Fruit fly (Drosophila melanogaster) whole organism, wandering third instar larva: ENCODE data around the gene CG13250.
A peak's percentile ranks its signal among the peaks of the same experiment; 100 is the strongest.

Experiments used
- Abd-B ChIP-seq: fragments of >200 bp; optimal IDR thresholded peaks from 2 replicates; lab custom pipeline; 2017; ENCODE audit warnings: missing biosample characterization, missing genetic modification characterization
- CG32264 ChIP-seq: fragments of 200-800 bp; sonication (Bioruptor generic); optimal IDR thresholded peaks from 2 replicates; lab custom pipeline; 2016; ENCODE audit warnings: missing biosample characterization, missing genetic modification characterization
- CG9705 ChIP-seq: fragments of 200-800 bp; sonication (Bioruptor generic); optimal IDR thresholded peaks from 2 replicates; lab custom pipeline; 2018; ENCODE audit warnings: missing biosample characterization, mild to moderate bottlenecking, missing genetic modification characterization
- CrebA ChIP-seq: fragments of 200-800 bp; sonication (Bioruptor generic); optimal IDR thresholded peaks from 2 replicates; lab custom pipeline; 2016; ENCODE audit warnings: missing biosample characterization, mild to moderate bottlenecking, missing genetic modification characterization, borderline replicate concordance
- Dfd ChIP-seq: fragments of >200 bp; optimal IDR thresholded peaks from 2 replicates; lab custom pipeline; 2017; ENCODE audit warnings: missing biosample characterization, missing genetic modification characterization
- GATAd ChIP-seq: sonication (Bioruptor generic); optimal IDR thresholded peaks from 2 replicates; lab custom pipeline; 2016; ENCODE audit warnings: missing biosample characterization, missing genetic modification characterization
- HLH106 ChIP-seq: fragments of 200-800 bp; optimal IDR thresholded peaks from 3 replicates; lab custom pipeline; 2019; ENCODE audit warnings: missing biosample characterization, mild to moderate bottlenecking, missing genetic modification characterization, moderate library complexity
- Hnf4 ChIP-seq: fragments of 200-800 bp; sonication (Bioruptor generic); optimal IDR thresholded peaks from 2 replicates; lab custom pipeline; 2016; ENCODE audit warnings: missing biosample characterization, mild to moderate bottlenecking, missing genetic modification characterization
- Hr83 ChIP-seq: fragments of 200-300 bp; sonication (Bioruptor generic); optimal IDR thresholded peaks from 2 replicates; lab custom pipeline; 2016; ENCODE audit warnings: missing biosample characterization, mild to moderate bottlenecking, missing genetic modification characterization, moderate library complexity; ENCODE audit not compliant: poor library complexity, severe bottlenecking
- Jra ChIP-seq: sonication (Bioruptor generic); optimal IDR thresholded peaks from 2 replicates; lab custom pipeline; 2016; ENCODE audit warnings: missing biosample characterization, missing genetic modification characterization
- Mio ChIP-seq: sonication (Bioruptor generic); optimal IDR thresholded peaks from 2 replicates; lab custom pipeline; 2016; ENCODE audit warnings: missing biosample characterization, missing genetic modification characterization
- N ChIP-seq: fragments of >200 bp; optimal IDR thresholded peaks from 2 replicates; lab custom pipeline; 2018; ENCODE audit warnings: missing biosample characterization, missing external identifiers, missing genetic modification characterization
- OdsH ChIP-seq: fragments of 200-800 bp; sonication (Bioruptor generic); optimal IDR thresholded peaks from 2 replicates; lab custom pipeline; 2016; ENCODE audit warnings: missing biosample characterization, mild to moderate bottlenecking, missing genetic modification characterization
- Rel ChIP-seq, 2 experiments: fragments of 200-800 bp; sonication (Bioruptor generic) in 1 of 2; optimal IDR thresholded peaks; 2 replicates in 1 of 2; 3 replicates in 1 of 2; lab custom pipeline; 2016 to 2019; ENCODE audit warnings: mild to moderate bottlenecking in 2 of 2, missing biosample characterization in 2 of 2, missing genetic modification characterization in 2 of 2, moderate library complexity in 1 of 2
- Sp1 ChIP-seq: fragments of 200-800 bp; sonication (Bioruptor generic); optimal IDR thresholded peaks from 3 replicates; lab custom pipeline; 2019; ENCODE audit warnings: missing biosample characterization, mild to moderate bottlenecking, missing genetic modification characterization, moderate library complexity
- br ChIP-seq: fragments of 200-800 bp; sonication (Bioruptor generic); optimal IDR thresholded peaks from 2 replicates; lab custom pipeline; 2016; ENCODE audit warnings: missing biosample characterization, missing genetic modification characterization
- brk ChIP-seq: fragments of 200-800 bp; sonication (Bioruptor generic); optimal IDR thresholded peaks from 2 replicates; lab custom pipeline; 2016; ENCODE audit warnings: missing biosample characterization, mild to moderate bottlenecking, missing genetic modification characterization
- dmrt93B ChIP-seq: fragments of 200-800 bp; sonication (Bioruptor generic); optimal IDR thresholded peaks from 2 replicates; lab custom pipeline; 2018; ENCODE audit warnings: missing biosample characterization, mild to moderate bottlenecking, missing genetic modification characterization
- dsf ChIP-seq: sonication (Bioruptor generic); optimal IDR thresholded peaks from 2 replicates; lab custom pipeline; 2016; ENCODE audit warnings: missing biosample characterization, missing genetic modification characterization, borderline replicate concordance
- ey ChIP-seq: fragments of 200-800 bp; sonication (Bioruptor generic); optimal IDR thresholded peaks from 2 replicates; lab custom pipeline; 2016; ENCODE audit warnings: missing biosample characterization, missing genetic modification characterization
- foxo ChIP-seq, 2 experiments: fragments of 200-800 bp; sonication (Bioruptor generic); optimal IDR thresholded peaks; 2 replicates in 1 of 2; 3 replicates in 1 of 2; lab custom pipeline; 2016 to 2017; ENCODE audit warnings: missing biosample characterization in 2 of 2, missing genetic modification characterization in 2 of 2
- fru ChIP-seq: fragments of 200-800 bp; sonication (Bioruptor generic); optimal IDR thresholded peaks from 3 replicates; lab custom pipeline; 2016; ENCODE audit warnings: missing biosample characterization, mild to moderate bottlenecking, missing genetic modification characterization
- h ChIP-seq: fragments of 200-800 bp; sonication (Bioruptor generic); optimal IDR thresholded peaks from 3 replicates; lab custom pipeline; 2016; ENCODE audit warnings: missing biosample characterization, mild to moderate bottlenecking, missing genetic modification characterization
- jim ChIP-seq: fragments of 175-275, 200-325 bp; sonication (Bioruptor generic); optimal IDR thresholded peaks from 2 replicates; lab custom pipeline; 2016; ENCODE audit warnings: missing biosample characterization, mild to moderate bottlenecking, missing genetic modification characterization
- lola ChIP-seq: fragments of >200 bp; optimal IDR thresholded peaks from 2 replicates; lab custom pipeline; 2017; ENCODE audit warnings: missing biosample characterization, missing genetic modification characterization
- pan ChIP-seq: fragments of >200 bp; optimal IDR thresholded peaks from 2 replicates; lab custom pipeline; 2017
- psq ChIP-seq: fragments of 200-800 bp; sonication (Bioruptor generic); optimal IDR thresholded peaks from 3 replicates; lab custom pipeline; 2017; ENCODE audit warnings: missing biosample characterization, mild to moderate bottlenecking, missing genetic modification characterization, moderate library complexity
- rgr ChIP-seq: fragments of 200-800 bp; sonication (Bioruptor generic); optimal IDR thresholded peaks from 3 replicates; lab custom pipeline; 2016; ENCODE audit warnings: missing biosample characterization, mild to moderate bottlenecking, missing genetic modification characterization
- sage ChIP-seq: fragments of 200-800 bp; sonication (Bioruptor generic); optimal IDR thresholded peaks from 2 replicates; lab custom pipeline; 2016; ENCODE audit warnings: missing biosample characterization, mild to moderate bottlenecking, missing genetic modification characterization
- sv ChIP-seq: fragments of 200-800 bp; sonication (Bioruptor generic); optimal IDR thresholded peaks from 3 replicates; lab custom pipeline; 2016; ENCODE audit warnings: missing biosample characterization, missing genetic modification characterization
- tai ChIP-seq: sonication (Bioruptor generic); optimal IDR thresholded peaks from 2 replicates; lab custom pipeline; 2016; ENCODE audit warnings: missing biosample characterization, missing genetic modification characterization
- usp ChIP-seq: fragments of >200 bp; optimal IDR thresholded peaks from 2 replicates; lab custom pipeline; 2017; ENCODE audit warnings: missing biosample characterization, missing genetic modification characterization
- woc ChIP-seq: sonication (Bioruptor generic); optimal IDR thresholded peaks from 2 replicates; lab custom pipeline; 2016; ENCODE audit warnings: missing biosample characterization, mild to moderate bottlenecking, missing genetic modification characterization

The CG13250 gene

DNA sequence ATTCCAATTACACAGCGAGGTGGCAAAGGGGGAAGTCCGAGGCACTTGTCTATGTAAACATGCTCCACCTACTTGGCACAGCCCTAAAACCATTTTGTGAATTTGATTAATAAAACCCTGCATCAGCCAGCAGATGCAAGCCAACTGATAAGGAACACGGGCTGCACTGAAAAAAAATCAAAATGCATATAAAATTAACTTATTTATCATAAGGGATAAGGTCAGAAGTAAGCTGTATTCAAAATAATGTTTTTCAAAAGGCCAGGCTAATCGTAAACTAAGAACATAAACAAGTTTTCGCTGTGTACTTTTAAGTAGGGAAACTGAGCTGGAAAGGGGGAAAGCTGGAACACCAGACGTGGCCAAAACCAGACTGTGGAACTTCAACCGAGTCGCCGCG, 18.4 kb downstream of the CG13250 start:
- TF ChIP-seq sv (GFP tag; lab: Kevin White, UChicago) (no peak), Hnf4 (peak; percentile 23), OdsH (peak; percentile 20), HLH106 (tag; lab: Kevin White, UChicago) (no peak), foxo (GFP tag; optimal IDR thresholded peaks at IDR 0.05; lab: Kevin White, UChicago) (peak in 1 of 2 experiments; percentile 55), ey (GFP tag; lab: Kevin White, UChicago) (peak; percentile 25), GATAd (GFP tag; lab: Kevin White, UChicago) (no peak), Sp1 (GFP tag; lab: Kevin White, UChicago) (no peak), pan (no peak), Jra (GFP tag; lab: Kevin White, UChicago) (no peak), rgr (peak; percentile 12), tai (GFP tag; lab: Kevin White, UChicago) (no peak), br (peak; percentile 23), Abd-B (no peak), brk (GFP tag; lab: Kevin White, UChicago) (no peak), CrebA (GFP tag; lab: Kevin White, UChicago) (no peak), fru (GFP tag; lab: Kevin White, UChicago) (peak; percentile 55), Rel (GFP tag; optimal IDR thresholded peaks at IDR 0.05; lab: Kevin White, UChicago) (no peak), Rel (tag; optimal IDR thresholded peaks at IDR 0.05; lab: Kevin White, UChicago) (no peak), h (GFP tag; lab: Kevin White, UChicago) (peak; percentile 56), usp (GFP tag; lab: Kevin White, UChicago) (no peak), woc (GFP tag; lab: Kevin White, UChicago) (peak; percentile 19), Dfd (GFP tag; lab: Kevin White, UChicago) (no peak), CG32264 (GFP tag; lab: Kevin White, UChicago) (no peak), lola (GFP tag; lab: Kevin White, UChicago) (no peak), CG9705 (no peak)
- TF ChIP-seq, all 38 proteins: peak for 9

DNA sequence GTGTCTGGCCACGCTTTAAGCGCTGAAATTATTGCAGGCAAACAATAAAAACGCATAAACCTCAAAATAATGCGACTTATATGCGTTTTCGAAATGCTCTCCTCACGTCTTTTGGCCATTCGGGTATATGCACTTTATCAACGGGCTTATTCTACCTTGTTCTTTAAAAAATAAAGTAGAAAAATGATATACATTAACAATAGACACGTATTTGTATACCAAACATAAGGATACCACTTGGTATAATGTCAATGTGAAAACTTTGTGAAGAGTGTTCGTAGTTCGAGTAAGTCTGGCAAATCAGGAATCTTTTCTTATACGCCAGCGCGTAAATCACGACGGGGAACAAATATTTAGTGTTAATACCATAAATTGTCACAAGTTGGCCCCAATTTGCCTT, 22.9 kb downstream of the CG13250 start:
- TF ChIP-seq dmrt93B (peak; percentile 68), lola (GFP tag; lab: Kevin White, UChicago) (no peak), br (peak; percentile 84), h (GFP tag; lab: Kevin White, UChicago) (peak; percentile 83), fru (GFP tag; lab: Kevin White, UChicago) (peak; percentile 77), brk (GFP tag; lab: Kevin White, UChicago) (peak; percentile 30), dsf (GFP tag; lab: Kevin White, UChicago) (peak; percentile 10), woc (GFP tag; lab: Kevin White, UChicago) (peak; percentile 68), Jra (GFP tag; lab: Kevin White, UChicago) (no peak), tai (GFP tag; lab: Kevin White, UChicago) (peak; percentile 45), psq (peak; percentile 65), N (GFP tag; lab: Kevin White, UChicago) (no peak), rgr (peak; percentile 82), sage (GFP tag; lab: Kevin White, UChicago) (peak; percentile 58), CrebA (GFP tag; lab: Kevin White, UChicago) (no peak), CG9705 (peak; percentile 62), Sp1 (GFP tag; lab: Kevin White, UChicago) (peak; percentile 84), CG32264 (GFP tag; lab: Kevin White, UChicago) (peak; percentile 63), Hnf4 (peak; percentile 78), foxo (GFP tag; optimal IDR thresholded peaks at IDR 0.05; lab: Kevin White, UChicago) (peak in 1 of 2 experiments; percentile 84), ey (GFP tag; lab: Kevin White, UChicago) (peak; percentile 81), HLH106 (tag; lab: Kevin White, UChicago) (peak; percentile 91), Rel (GFP tag; optimal IDR thresholded peaks at IDR 0.05; lab: Kevin White, UChicago) (no peak), Rel (tag; optimal IDR thresholded peaks at IDR 0.05; lab: Kevin White, UChicago) (peak; percentile 36), usp (GFP tag; lab: Kevin White, UChicago) (no peak), OdsH (peak; percentile 72)

DNA sequence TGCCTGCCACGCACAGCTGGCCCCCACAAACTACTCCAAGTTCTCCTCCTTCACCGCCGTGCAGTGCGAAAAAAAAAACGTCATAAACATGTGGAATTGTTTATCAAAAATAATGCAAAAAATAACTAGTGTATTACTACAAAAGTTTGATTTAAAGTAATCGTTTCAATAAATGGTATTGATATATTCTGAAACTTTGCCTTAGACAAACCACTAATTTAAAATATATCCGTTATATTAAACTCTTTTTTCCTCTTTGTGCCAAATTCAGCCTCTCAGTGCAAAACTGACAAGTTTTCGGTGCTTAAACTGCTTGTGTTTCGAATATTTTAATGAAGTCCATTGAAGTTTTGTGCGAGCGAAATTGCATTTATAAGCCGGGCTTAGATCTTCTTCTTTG, 23.6 kb downstream of the CG13250 start:
- TF ChIP-seq Hr83 (GFP tag; lab: Kevin White, UChicago) (no peak), Hnf4 (no peak), GATAd (GFP tag; lab: Kevin White, UChicago) (no peak), usp (GFP tag; lab: Kevin White, UChicago) (no peak), Mio (GFP tag; lab: Kevin White, UChicago) (no peak), Dfd (GFP tag; lab: Kevin White, UChicago) (no peak), lola (GFP tag; lab: Kevin White, UChicago) (no peak), jim (GFP tag; lab: Kevin White, UChicago) (no peak)
- TF ChIP-seq, all 38 proteins: peak for 0
